Worm (Caenorhabditis elegans): Measurements from ENCODE around the gene nlp-61.
"Not testable (repeated sequence)": the region's sequence is repeated elsewhere in the genome, so short reads cannot be mapped to it uniquely, and the experiment has no call there.

- not testable (repeated sequence) for TF ChIP-seq W03F9.2, him-1, dao-5 (tag; optimal IDR thresholded peaks at IDR 0.05)
Measured at ce11 chrX:7664819-7665218, 37.4 kb downstream of the nlp-61 start, which contains the start of gene dhs-29.

All from whole organism, L4/young adult.